Fruit fly (Drosophila melanogaster) whole organism, embryonic: Measurements from ENCODE around the gene dpr3.

ENCODE experiments used
- Abd-B ChIP-seq: fragments of 200-800 bp; sonication (Bioruptor generic); optimal IDR thresholded peaks from 2 replicates; lab custom pipeline; 2018; ENCODE audit warnings: missing biosample characterization, mild to moderate bottlenecking, missing genetic modification characterization, moderate library complexity
- Atf6 ChIP-seq: fragments of 200-800 bp; sonication (Bioruptor generic); IDR thresholded peaks from 2 replicates; pipeline ENCODE4 v1.3.6; 2022; ENCODE audit warnings: missing biosample characterization, missing genetic modification characterization
- Awh ChIP-seq: fragments of 200-800 bp; sonication (Bioruptor generic); IDR thresholded peaks from 2 replicates; pipeline ENCODE4, ENCODE4 v1.3.6; 2022; ENCODE audit warnings: missing biosample characterization, missing genetic modification characterization
- C15 ChIP-seq: fragments of 200-800 bp; sonication (Bioruptor generic); IDR thresholded peaks from 3 replicates; pipeline ENCODE4 v1.3.6; 2022; ENCODE audit warnings: missing biosample characterization, missing genetic modification characterization
- CG11723 ChIP-seq: fragments of 200-800 bp; sonication (Bioruptor generic); optimal IDR thresholded peaks from 2 replicates; lab custom pipeline; 2017; ENCODE audit warnings: missing biosample characterization, mild to moderate bottlenecking, missing genetic modification characterization
- CG12942 ChIP-seq: fragments of 200-800 bp; sonication (Bioruptor generic); optimal IDR thresholded peaks from 3 replicates; lab custom pipeline; 2016; ENCODE audit warnings: missing biosample characterization, missing genetic modification characterization
- CG14014 ChIP-seq: fragments of 200-800 bp; sonication (Bioruptor generic); IDR thresholded peaks from 2 replicates; pipeline ENCODE4 v1.3.6; 2022; ENCODE audit warnings: missing biosample characterization, missing genetic modification characterization
- CG14965 ChIP-seq: fragments of 200-800 bp; sonication (Bioruptor generic); optimal IDR thresholded peaks from 2 replicates; lab custom pipeline; 2016; ENCODE audit warnings: missing biosample characterization, missing genetic modification characterization, borderline replicate concordance
- CG15011 ChIP-seq: fragments of 200-800 bp; sonication (Bioruptor generic); optimal IDR thresholded peaks from 3 replicates; lab custom pipeline; 2018; ENCODE audit warnings: missing biosample characterization, mild to moderate bottlenecking, missing genetic modification characterization
- CG17186 ChIP-seq: fragments of 200-800 bp; sonication (Bioruptor generic); optimal IDR thresholded peaks from 3 replicates; lab custom pipeline; 2017; ENCODE audit warnings: missing biosample characterization, missing genetic modification reagents, missing genetic modification characterization
- CG18011 ChIP-seq: fragments of 200-800 bp; sonication (Bioruptor generic); optimal IDR thresholded peaks from 2 replicates; lab custom pipeline; 2017; ENCODE audit warnings: missing biosample characterization, missing genetic modification characterization, mild to moderate bottlenecking, moderate library complexity, missing genotype
- CG2116 ChIP-seq: fragments of 200-800 bp; sonication (Bioruptor generic); optimal IDR thresholded peaks from 3 replicates; lab custom pipeline; 2018; ENCODE audit warnings: missing biosample characterization, mild to moderate bottlenecking, missing genetic modification characterization
- CG32532 ChIP-seq: fragments of 200-800 bp; sonication (Bioruptor generic); IDR thresholded peaks from 2 replicates; pipeline ENCODE4 v1.3.6; 2022; ENCODE audit warnings: missing biosample characterization, missing genetic modification characterization
- CG3281 ChIP-seq: fragments of 200-800 bp; sonication (Bioruptor generic); optimal IDR thresholded peaks from 3 replicates; lab custom pipeline; 2017; ENCODE audit warnings: missing biosample characterization, mild to moderate bottlenecking, missing genetic modification characterization
- CG34224 ChIP-seq: fragments of 200-800 bp; sonication (Bioruptor generic); IDR thresholded peaks from 3 replicates; pipeline ENCODE4 v1.3.6; 2022; ENCODE audit warnings: missing biosample characterization, missing genetic modification characterization; ENCODE audit not compliant: partially characterized antibody
- CG43689 ChIP-seq: fragments of 200-800 bp; sonication (Bioruptor generic); IDR thresholded peaks from 2 replicates; pipeline ENCODE4 v1.3.6; 2022; ENCODE audit warnings: missing biosample characterization, missing genetic modification characterization
- CG6791 ChIP-seq: fragments of 200-800 bp; sonication (Bioruptor generic); IDR thresholded peaks from 3 replicates; pipeline ENCODE4 v1.3.6; 2022; ENCODE audit warnings: missing biosample characterization, missing genetic modification characterization; ENCODE audit not compliant: partially characterized antibody
- CG7357 ChIP-seq: fragments of 200-800 bp; sonication (Bioruptor generic); IDR thresholded peaks from 3 replicates; pipeline ENCODE4 v1.3.6; 2022; ENCODE audit warnings: missing biosample characterization, missing genetic modification characterization
- CG8359 ChIP-seq: fragments of 200-800 bp; sonication (Bioruptor generic); optimal IDR thresholded peaks from 2 replicates; lab custom pipeline; 2017; ENCODE audit warnings: missing biosample characterization, mild to moderate bottlenecking, missing genetic modification characterization, borderline replicate concordance
- CrebB ChIP-seq: fragments of 200-800 bp; sonication (Bioruptor generic); optimal IDR thresholded peaks from 3 replicates; lab custom pipeline; 2018; ENCODE audit warnings: missing biosample characterization, mild to moderate bottlenecking, missing genetic modification characterization
- D ChIP-seq, 2 experiments: fragments of 200-800 bp in 1 of 2; fragments of >200 bp in 1 of 2; sonication (Bioruptor generic) in 1 of 2; optimal IDR thresholded peaks; 2 replicates in 1 of 2; 3 replicates in 1 of 2; lab custom pipeline; 2017; ENCODE audit warnings: mild to moderate bottlenecking in 1 of 2, missing biosample characterization in 1 of 2, missing genetic modification characterization in 1 of 2, missing genetic modification reagents in 1 of 2
- Dad ChIP-seq: fragments of 200-800 bp; sonication (Bioruptor generic); optimal IDR thresholded peaks from 3 replicates; lab custom pipeline; 2016; ENCODE audit warnings: missing biosample characterization, missing genetic modification characterization
- Dref ChIP-seq: fragments of 200-800 bp; sonication (Bioruptor generic); IDR thresholded peaks from 2 replicates; pipeline ENCODE4 v1.3.6; 2022; ENCODE audit warnings: missing biosample characterization, missing genetic modification characterization
- E2f1 ChIP-seq: fragments of 200-800 bp; sonication (Bioruptor generic); IDR thresholded peaks from 2 replicates; pipeline ENCODE4 v1.3.6; 2022; ENCODE audit warnings: missing biosample characterization, missing genetic modification characterization
- HLH3B ChIP-seq: fragments of 200-800 bp; sonication (Bioruptor generic); IDR thresholded peaks from 2 replicates; pipeline ENCODE4 v1.3.6; 2022; ENCODE audit warnings: missing biosample characterization, missing genetic modification characterization
- Hr51 ChIP-seq, 2 experiments: fragments of 200-800 bp; sonication (Bioruptor generic); optimal IDR thresholded peaks; 2 replicates in 1 of 2; 3 replicates in 1 of 2; lab custom pipeline; 2016 to 2018; ENCODE audit warnings: missing biosample characterization in 2 of 2, missing genetic modification characterization in 2 of 2, mild to moderate bottlenecking in 1 of 2, moderate library complexity in 1 of 2
- Jarid2 ChIP-seq: fragments of 200-800 bp; sonication (Bioruptor generic); optimal IDR thresholded peaks from 3 replicates; lab custom pipeline; 2017; ENCODE audit warnings: mild to moderate bottlenecking, missing biosample characterization, missing genetic modification reagents, missing genetic modification characterization
- Taf1 ChIP-seq: fragments of 200-800 bp; sonication (Bioruptor generic); IDR thresholded peaks from 2 replicates; pipeline ENCODE4 v1.3.6; 2022; ENCODE audit warnings: missing biosample characterization, missing genetic modification characterization
- ac ChIP-seq: fragments of 200-800 bp; sonication (Bioruptor generic); optimal IDR thresholded peaks from 3 replicates; lab custom pipeline; 2017; ENCODE audit warnings: missing biosample characterization, mild to moderate bottlenecking, missing genetic modification characterization
- aop ChIP-seq: fragments of 200-800 bp; sonication (Bioruptor generic); IDR thresholded peaks from 2 replicates; pipeline ENCODE4 v1.3.6; 2022; ENCODE audit warnings: missing biosample characterization, missing genetic modification characterization
- bbx ChIP-seq: fragments of 200-800 bp; sonication (Bioruptor generic); IDR thresholded peaks from 2 replicates; pipeline ENCODE4 v1.3.6; 2022; ENCODE audit warnings: missing biosample characterization, missing genetic modification characterization; ENCODE audit not compliant: partially characterized antibody
- corto ChIP-seq: fragments of 200-800 bp; sonication (Bioruptor generic); optimal IDR thresholded peaks from 2 replicates; lab custom pipeline; 2016; ENCODE audit warnings: missing biosample characterization, mild to moderate bottlenecking, missing genetic modification characterization, moderate library complexity
- dati ChIP-seq: fragments of 200-800 bp; sonication (Bioruptor generic); IDR thresholded peaks from 2 replicates; pipeline ENCODE4 v1.3.6; 2022; ENCODE audit warnings: missing biosample characterization, missing genetic modification characterization
- dimm ChIP-seq: fragments of 200-800 bp; sonication (Bioruptor generic); IDR thresholded peaks from 2 replicates; pipeline ENCODE4 v1.3.6; 2022; ENCODE audit warnings: missing biosample characterization, missing genetic modification characterization
- ewg ChIP-seq: fragments of 200-800 bp; sonication (Bioruptor generic); optimal IDR thresholded peaks from 3 replicates; lab custom pipeline; 2017; ENCODE audit warnings: mild to moderate bottlenecking, missing biosample characterization, missing genetic modification reagents, missing genetic modification characterization
- fd102C ChIP-seq: fragments of 200-800 bp; sonication (Bioruptor generic); optimal IDR thresholded peaks from 2 replicates; lab custom pipeline; 2018; ENCODE audit warnings: missing biosample characterization, mild to moderate bottlenecking, missing genetic modification characterization, moderate library complexity
- fru ChIP-seq: fragments of >200 bp; optimal IDR thresholded peaks from 2 replicates; lab custom pipeline; 2017
- hbn ChIP-seq: fragments of 200-800 bp; sonication (Bioruptor generic); IDR thresholded peaks from 2 replicates; pipeline ENCODE4 v1.3.6; 2022; ENCODE audit warnings: missing biosample characterization, missing genetic modification characterization; ENCODE audit not compliant: partially characterized antibody
- hth ChIP-seq: fragments of >200 bp; optimal IDR thresholded peaks from 2 replicates; lab custom pipeline; 2017; ENCODE audit warnings: inconsistent platforms
- odd ChIP-seq: fragments of 200-800 bp; sonication (Bioruptor generic); optimal IDR thresholded peaks from 2 replicates; lab custom pipeline; 2017; ENCODE audit warnings: missing biosample characterization, mild to moderate bottlenecking, missing genetic modification characterization
- otp ChIP-seq: fragments of 200-800 bp; sonication (Bioruptor generic); IDR thresholded peaks from 3 replicates; pipeline ENCODE4, ENCODE4 v1.3.6; 2022; ENCODE audit warnings: missing biosample characterization, missing genetic modification characterization
- pum ChIP-seq: fragments of 200-800 bp; sonication (Bioruptor generic); optimal IDR thresholded peaks from 2 replicates; lab custom pipeline; 2016; ENCODE audit warnings: missing biosample characterization, missing genetic modification characterization
- repo ChIP-seq: fragments of 200-800 bp; sonication (Bioruptor generic); optimal IDR thresholded peaks from 2 replicates; lab custom pipeline; 2016; ENCODE audit warnings: missing biosample characterization, missing genetic modification characterization
- slp2 ChIP-seq: fragments of 200-800 bp; sonication (Bioruptor generic); optimal IDR thresholded peaks from 2 replicates; lab custom pipeline; 2016; ENCODE audit warnings: missing biosample characterization, missing genetic modification characterization
- sqz ChIP-seq: fragments of 200-800 bp; sonication (Bioruptor generic); optimal IDR thresholded peaks from 3 replicates; lab custom pipeline; 2018; ENCODE audit warnings: missing biosample characterization, mild to moderate bottlenecking, missing genetic modification characterization
- tap ChIP-seq: fragments of 200-800 bp; optimal IDR thresholded peaks from 3 replicates; lab custom pipeline; 2019; ENCODE audit warnings: missing biosample characterization, mild to moderate bottlenecking, missing genetic modification characterization, moderate library complexity
- tin ChIP-seq: fragments of 200-800 bp; sonication (Bioruptor generic); optimal IDR thresholded peaks from 3 replicates; lab custom pipeline; 2016; ENCODE audit warnings: missing biosample characterization, missing genetic modification characterization
- vvl ChIP-seq: fragments of 200-800 bp; sonication (Bioruptor generic); IDR thresholded peaks from 2 replicates; pipeline ENCODE4 v1.3.6; 2022; ENCODE audit warnings: missing biosample characterization, missing genetic modification characterization

Gene dpr3

dm6 chr2L:2130157-2130987 is 20.7 kb upstream of the dpr3 start, which contains the start of gene Glyp (continued):
- TF ChIP-seq ewg (GFP tag; lab: Kevin White, UChicago) (peak; percentile 92), Awh (GFP tag; lab: Robert Waterston, UW) (peak; percentile 89), CG11723 (peak; percentile 98), otp (GFP tag; lab: Robert Waterston, UW) (peak; percentile 84; the same call in 2 of the 3 replicates), bbx (GFP tag; lab: Robert Waterston, UW) (peak; percentile 54; the same call in 1 of the 2 replicates), sqz (GFP tag; lab: Kevin White, UChicago) (peak; percentile 96), slp2 (GFP tag; lab: Kevin White, UChicago) (peak; percentile 68), Atf6 (GFP tag; lab: Robert Waterston, UW) (peak; percentile 97), vvl (GFP tag; lab: Robert Waterston, UW) (peak; percentile 96), dimm (GFP tag; lab: Robert Waterston, UW) (peak; percentile 78), Hr51 (GFP tag; optimal IDR thresholded peaks at IDR 0.05; lab: Kevin White, UChicago) (peak; percentile 85 to 99), hbn (GFP tag; lab: Robert Waterston, UW) (no peak; the same call in 1 of the 2 replicates), fd102C (GFP tag; lab: Kevin White, UChicago) (peak; percentile 26), CG7357 (GFP tag; lab: Robert Waterston, UW) (peak; percentile 91), fru (no peak), tin (GFP tag; lab: Kevin White, UChicago) (peak; percentile 94), CG8359 (GFP tag; lab: Kevin White, UChicago) (peak; percentile 93), CrebB (tag; lab: Kevin White, UChicago) (peak; percentile 93), Taf1 (GFP tag; lab: Robert Waterston, UW) (peak; percentile 93), repo (GFP tag; lab: Kevin White, UChicago) (peak; percentile 66), CG3281 (peak; percentile 99), tap (tag; lab: Kevin White, UChicago) (peak; percentile 95), CG2116 (GFP tag; lab: Kevin White, UChicago) (peak; percentile 84), C15 (peak; percentile 84; the same call in 2 of the 3 replicates), Dad (GFP tag; lab: Kevin White, UChicago) (peak; percentile 71), ac (peak; percentile 85), corto (GFP tag; lab: Kevin White, UChicago) (peak; percentile 97), Dref (no peak), CG14965 (GFP tag; lab: Kevin White, UChicago) (no peak), CG15011 (GFP tag; lab: Kevin White, UChicago) (peak; percentile 96), E2f1 (GFP tag; lab: Robert Waterston, UW) (peak; percentile 95), CG34224 (GFP tag; lab: Robert Waterston, UW) (no peak; the same call in 2 of the 3 replicates), CG12942 (GFP tag; lab: Kevin White, UChicago) (peak; percentile 95), dati (0 out of 2 replicates have a peak, but pooled peaks have one; percentile 49), Abd-B (GFP tag; lab: Kevin White, UChicago) (peak; percentile 94), hth (lab: Kevin White, UChicago) (no peak), D (optimal IDR thresholded peaks at IDR 0.05; lab: Kevin White, UChicago) (no peak), D (GFP tag; optimal IDR thresholded peaks at IDR 0.05; lab: Kevin White, UChicago) (peak; percentile 95), HLH3B (GFP tag; lab: Robert Waterston, UW) (peak; percentile 97), odd (GFP tag; lab: Kevin White, UChicago) (peak; percentile 98), pum (GFP tag; lab: Kevin White, UChicago) (peak; percentile 59), CG14014 (peak; percentile 96), CG32532 (GFP tag; lab: Robert Waterston, UW) (peak; percentile 97), CG6791 (GFP tag; lab: Robert Waterston, UW) (no peak), CG18011 (GFP tag; lab: Kevin White, UChicago) (peak; percentile 91), CG17186 (GFP tag; lab: Kevin White, UChicago) (peak; percentile 66), aop (GFP tag; lab: Robert Waterston, UW) (no peak; the same call in 1 of the 2 replicates), Jarid2 (GFP tag; lab: Kevin White, UChicago) (peak; percentile 88), CG43689 (peak; percentile 73)
